Fruit fly (Drosophila melanogaster): ENCODE data around the gene Pep.

Gene Pep

DNA sequence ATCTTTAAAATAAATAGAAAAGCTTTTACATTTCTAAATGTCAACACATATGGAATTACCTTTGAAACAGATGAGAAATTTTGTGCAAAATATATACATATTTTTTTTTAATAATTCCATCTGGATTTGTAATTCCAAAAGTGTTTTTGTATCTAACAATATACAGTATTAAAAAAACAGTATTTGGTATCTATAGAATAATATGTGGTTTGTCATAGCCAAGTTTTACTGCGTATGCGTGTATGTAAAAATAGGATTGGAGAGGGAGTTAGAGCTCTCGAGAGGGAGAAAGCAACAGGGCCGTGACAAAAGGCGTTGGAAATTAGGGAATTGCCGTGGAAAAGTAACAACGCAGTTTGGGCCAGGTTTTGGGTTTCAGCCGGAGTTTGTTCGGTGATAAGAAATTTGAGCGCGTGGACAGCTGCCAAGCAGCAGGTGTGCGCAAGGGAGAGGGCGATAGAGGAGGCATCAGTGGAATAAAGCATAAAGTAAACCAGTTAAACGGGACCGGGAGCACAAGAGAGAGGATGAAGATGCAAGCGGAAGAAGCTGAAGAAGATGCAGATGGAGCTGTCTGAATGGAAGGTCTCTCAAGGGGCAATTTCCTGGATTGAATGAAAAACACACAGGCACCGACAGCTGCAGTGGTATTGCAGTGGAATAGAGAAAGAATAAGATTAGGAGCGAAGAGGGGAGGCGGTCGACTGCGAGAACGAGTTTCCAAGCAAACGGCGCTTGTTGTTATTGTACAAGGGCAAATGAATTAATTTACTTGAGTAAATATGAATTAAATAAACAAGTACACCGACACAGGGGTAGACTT, 8.3 kb upstream of the Pep start:
- TF ChIP-seq h (GFP tag; optimal IDR thresholded peaks at IDR 0.05): peak; percentile 94
- TF ChIP-seq CrebA (GFP tag; optimal IDR thresholded peaks at IDR 0.05; ENCODE audit: borderline replicate concordance): peak; percentile 85
- peak; percentile 34 for TF ChIP-seq woc (GFP tag; optimal IDR thresholded peaks at IDR 0.05)
- peak; percentile 10 for TF ChIP-seq HLH106 (tag; optimal IDR thresholded peaks at IDR 0.05)
- peak; percentile 100 for TF ChIP-seq Hr83 (GFP tag; optimal IDR thresholded peaks at IDR 0.05; ENCODE audit: poor library complexity, severe bottlenecking)
- peak; percentile 37 for TF ChIP-seq OdsH (GFP tag; optimal IDR thresholded peaks at IDR 0.05)
- TF ChIP-seq CG9705 (GFP tag; optimal IDR thresholded peaks at IDR 0.05): peak; percentile 63
- peak; percentile 59 for TF ChIP-seq brk (GFP tag; optimal IDR thresholded peaks at IDR 0.05)
- no peak for TF ChIP-seq Hr78 (GFP tag; optimal IDR thresholded peaks at IDR 0.05)
- no peak for TF ChIP-seq Mio (GFP tag; optimal IDR thresholded peaks at IDR 0.05)
- TF ChIP-seq tai (GFP tag; optimal IDR thresholded peaks at IDR 0.05): peak; percentile 78
- TF ChIP-seq Myc (optimal IDR thresholded peaks at IDR 0.05): no peak
- TF ChIP-seq Dif (GFP tag; optimal IDR thresholded peaks at IDR 0.05; ENCODE audit: partially characterized antibody): peak; percentile 77
- TF ChIP-seq Abd-B (GFP tag; optimal IDR thresholded peaks at IDR 0.05): no peak
- peak; percentile 85 for TF ChIP-seq fru (GFP tag; optimal IDR thresholded peaks at IDR 0.05)
- peak; percentile 72 for TF ChIP-seq br (GFP tag; optimal IDR thresholded peaks at IDR 0.05)
- no peak for TF ChIP-seq N (GFP tag; optimal IDR thresholded peaks at IDR 0.05)
- TF ChIP-seq Sp1 (GFP tag; optimal IDR thresholded peaks at IDR 0.05): no peak
- no peak for TF ChIP-seq Dfd (GFP tag; optimal IDR thresholded peaks at IDR 0.05)
- TF ChIP-seq sv (GFP tag; optimal IDR thresholded peaks at IDR 0.05): no peak
- peak; percentile 92 for TF ChIP-seq Vsx2 (GFP tag; optimal IDR thresholded peaks at IDR 0.05; ENCODE audit: partially characterized antibody)
- peak; percentile 76 for TF ChIP-seq Jra (GFP tag; optimal IDR thresholded peaks at IDR 0.05)
- TF ChIP-seq psq (GFP tag; optimal IDR thresholded peaks at IDR 0.05): peak; percentile 54
- TF ChIP-seq lola (GFP tag; optimal IDR thresholded peaks at IDR 0.05): no peak
- TF ChIP-seq rgr (GFP tag; optimal IDR thresholded peaks at IDR 0.05): peak; percentile 62
- TF ChIP-seq GATAd (GFP tag; optimal IDR thresholded peaks at IDR 0.05): no peak
- TF ChIP-seq CG32264 (GFP tag; optimal IDR thresholded peaks at IDR 0.05): peak; percentile 73
- TF ChIP-seq ey (GFP tag; optimal IDR thresholded peaks at IDR 0.05): no peak
- TF ChIP-seq usp (GFP tag; optimal IDR thresholded peaks at IDR 0.05): no peak
- no peak for TF ChIP-seq Rel (GFP tag; optimal IDR thresholded peaks at IDR 0.05)
- TF ChIP-seq Rel (tag; optimal IDR thresholded peaks at IDR 0.05): no peak
- peak; percentile 3 to 25 for TF ChIP-seq dl (GFP tag; optimal IDR thresholded peaks at IDR 0.05; ENCODE audit: insufficient read depth in 1 of 2, partially characterized antibody in 2 of 2)
- TF ChIP-seq jim (GFP tag; optimal IDR thresholded peaks at IDR 0.05): peak; percentile 87
- peak; percentile 49 for TF ChIP-seq sage (GFP tag; optimal IDR thresholded peaks at IDR 0.05)
- TF ChIP-seq Hnf4 (GFP tag; optimal IDR thresholded peaks at IDR 0.05): peak; percentile 87
- peak; percentile 65 for TF ChIP-seq dmrt93B (GFP tag; optimal IDR thresholded peaks at IDR 0.05)
- no peak for TF ChIP-seq pan (optimal IDR thresholded peaks at IDR 0.05)
- TF ChIP-seq dsf (GFP tag; optimal IDR thresholded peaks at IDR 0.05; ENCODE audit: borderline replicate concordance): no peak
- peak in 1 of 2 experiments; percentile 85 for TF ChIP-seq foxo (GFP tag; optimal IDR thresholded peaks at IDR 0.05)

DNA sequence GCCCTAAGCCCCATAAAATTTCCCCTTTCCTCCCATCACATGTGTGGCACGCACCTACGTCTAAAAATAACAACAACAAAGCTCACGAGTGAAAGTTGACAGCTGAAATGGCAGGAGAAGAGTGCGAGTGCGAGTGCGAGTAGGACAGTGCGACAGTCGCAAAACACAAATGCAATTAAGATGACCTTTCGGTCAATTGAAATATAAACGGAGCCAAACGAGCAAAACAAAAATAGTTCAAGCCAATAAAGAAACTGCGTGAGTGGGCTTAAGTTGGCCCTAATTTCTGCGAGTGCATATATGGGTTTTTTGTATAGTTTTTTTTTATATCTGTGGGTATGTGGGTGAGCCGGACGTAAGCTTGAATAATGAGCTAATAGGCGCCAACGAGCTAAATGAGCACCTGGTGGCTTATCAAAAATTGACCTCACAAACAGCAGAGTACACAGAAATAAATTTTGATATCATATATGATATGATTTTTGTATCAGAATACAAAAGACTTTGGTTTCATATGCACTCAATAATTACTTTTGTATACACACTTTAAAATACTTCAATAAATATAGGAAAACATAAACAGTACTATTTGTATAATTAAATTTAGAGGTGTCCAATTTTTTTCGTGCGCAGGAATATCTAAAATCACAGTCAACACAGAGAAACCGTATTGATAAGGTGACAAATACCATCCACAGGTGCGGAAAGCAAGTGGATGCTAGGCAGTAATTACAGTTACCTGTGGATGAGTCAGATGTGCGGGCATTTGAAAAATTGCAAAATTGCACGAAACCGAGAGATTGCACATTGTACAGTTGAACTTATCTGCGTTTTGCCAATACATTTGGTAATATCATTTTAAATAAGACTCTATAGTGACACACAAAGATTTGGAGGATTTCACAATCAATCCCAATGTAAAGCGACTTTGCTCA, 7.1 kb upstream of the Pep start:
- TF ChIP-seq ey (GFP tag; optimal IDR thresholded peaks at IDR 0.05): peak; percentile 12
- peak; percentile 29 for TF ChIP-seq OdsH (GFP tag; optimal IDR thresholded peaks at IDR 0.05)
- TF ChIP-seq h (GFP tag; optimal IDR thresholded peaks at IDR 0.05): peak; percentile 49
- no peak for TF ChIP-seq woc (GFP tag; optimal IDR thresholded peaks at IDR 0.05)
- peak; percentile 24 for TF ChIP-seq Sp1 (GFP tag; optimal IDR thresholded peaks at IDR 0.05)
- TF ChIP-seq foxo (GFP tag; optimal IDR thresholded peaks at IDR 0.05): peak in 1 of 2 experiments; percentile 34
- no peak for TF ChIP-seq pan (optimal IDR thresholded peaks at IDR 0.05)
- peak; percentile 9 for TF ChIP-seq rgr (GFP tag; optimal IDR thresholded peaks at IDR 0.05)
- peak; percentile 19 for TF ChIP-seq HLH106 (tag; optimal IDR thresholded peaks at IDR 0.05)
- TF ChIP-seq fru (GFP tag; optimal IDR thresholded peaks at IDR 0.05): peak; percentile 39
